Fruit fly (Drosophila melanogaster) whole organism, wandering third instar larva: ENCODE data around the gene CG15056.

Experiments used
- CG32264 ChIP-seq: fragments of 200-800 bp; sonication (Bioruptor generic); optimal IDR thresholded peaks from 2 replicates; lab custom pipeline; 2016; ENCODE audit warnings: missing biosample characterization, missing genetic modification characterization
- CG9705 ChIP-seq: fragments of 200-800 bp; sonication (Bioruptor generic); optimal IDR thresholded peaks from 2 replicates; lab custom pipeline; 2018; ENCODE audit warnings: missing biosample characterization, mild to moderate bottlenecking, missing genetic modification characterization
- CrebA ChIP-seq: fragments of 200-800 bp; sonication (Bioruptor generic); optimal IDR thresholded peaks from 2 replicates; lab custom pipeline; 2016; ENCODE audit warnings: missing biosample characterization, mild to moderate bottlenecking, missing genetic modification characterization, borderline replicate concordance
- Dfd ChIP-seq: fragments of >200 bp; optimal IDR thresholded peaks from 2 replicates; lab custom pipeline; 2017; ENCODE audit warnings: missing biosample characterization, missing genetic modification characterization
- Dif ChIP-seq: fragments of 200-275, 200-300 bp; sonication (Bioruptor generic); optimal IDR thresholded peaks from 2 replicates; lab custom pipeline; 2018; ENCODE audit warnings: missing biosample characterization, missing genetic modification characterization; ENCODE audit not compliant: partially characterized antibody
- GATAd ChIP-seq: sonication (Bioruptor generic); optimal IDR thresholded peaks from 2 replicates; lab custom pipeline; 2016; ENCODE audit warnings: missing biosample characterization, missing genetic modification characterization
- HLH106 ChIP-seq: fragments of 200-800 bp; optimal IDR thresholded peaks from 3 replicates; lab custom pipeline; 2019; ENCODE audit warnings: missing biosample characterization, mild to moderate bottlenecking, missing genetic modification characterization, moderate library complexity
- Hr78 ChIP-seq: fragments of >200 bp; optimal IDR thresholded peaks from 2 replicates; lab custom pipeline; 2017; ENCODE audit warnings: missing biosample characterization, missing genetic modification characterization
- Jra ChIP-seq: sonication (Bioruptor generic); optimal IDR thresholded peaks from 2 replicates; lab custom pipeline; 2016; ENCODE audit warnings: missing biosample characterization, missing genetic modification characterization
- Mio ChIP-seq: sonication (Bioruptor generic); optimal IDR thresholded peaks from 2 replicates; lab custom pipeline; 2016; ENCODE audit warnings: missing biosample characterization, missing genetic modification characterization
- Myc ChIP-seq: fragments of >200 bp; optimal IDR thresholded peaks from 2 replicates; lab custom pipeline; 2017
- N ChIP-seq: fragments of >200 bp; optimal IDR thresholded peaks from 2 replicates; lab custom pipeline; 2018; ENCODE audit warnings: missing biosample characterization, missing external identifiers, missing genetic modification characterization
- OdsH ChIP-seq: fragments of 200-800 bp; sonication (Bioruptor generic); optimal IDR thresholded peaks from 2 replicates; lab custom pipeline; 2016; ENCODE audit warnings: missing biosample characterization, mild to moderate bottlenecking, missing genetic modification characterization
- Sp1 ChIP-seq: fragments of 200-800 bp; sonication (Bioruptor generic); optimal IDR thresholded peaks from 3 replicates; lab custom pipeline; 2019; ENCODE audit warnings: missing biosample characterization, mild to moderate bottlenecking, missing genetic modification characterization, moderate library complexity
- Vsx2 ChIP-seq: fragments of 200-300, 225-300 bp; sonication (Bioruptor generic); optimal IDR thresholded peaks from 2 replicates; lab custom pipeline; 2018; ENCODE audit warnings: missing biosample characterization, missing genetic modification characterization; ENCODE audit not compliant: partially characterized antibody
- br ChIP-seq: fragments of 200-800 bp; sonication (Bioruptor generic); optimal IDR thresholded peaks from 2 replicates; lab custom pipeline; 2016; ENCODE audit warnings: missing biosample characterization, missing genetic modification characterization
- brk ChIP-seq: fragments of 200-800 bp; sonication (Bioruptor generic); optimal IDR thresholded peaks from 2 replicates; lab custom pipeline; 2016; ENCODE audit warnings: missing biosample characterization, mild to moderate bottlenecking, missing genetic modification characterization
- dsf ChIP-seq: sonication (Bioruptor generic); optimal IDR thresholded peaks from 2 replicates; lab custom pipeline; 2016; ENCODE audit warnings: missing biosample characterization, missing genetic modification characterization, borderline replicate concordance
- foxo ChIP-seq, 2 experiments: fragments of 200-800 bp; sonication (Bioruptor generic); optimal IDR thresholded peaks; 2 replicates in 1 of 2; 3 replicates in 1 of 2; lab custom pipeline; 2016 to 2017; ENCODE audit warnings: missing biosample characterization in 2 of 2, missing genetic modification characterization in 2 of 2
- h ChIP-seq: fragments of 200-800 bp; sonication (Bioruptor generic); optimal IDR thresholded peaks from 3 replicates; lab custom pipeline; 2016; ENCODE audit warnings: missing biosample characterization, mild to moderate bottlenecking, missing genetic modification characterization
- jim ChIP-seq: fragments of 175-275, 200-325 bp; sonication (Bioruptor generic); optimal IDR thresholded peaks from 2 replicates; lab custom pipeline; 2016; ENCODE audit warnings: missing biosample characterization, mild to moderate bottlenecking, missing genetic modification characterization
- lola ChIP-seq: fragments of >200 bp; optimal IDR thresholded peaks from 2 replicates; lab custom pipeline; 2017; ENCODE audit warnings: missing biosample characterization, missing genetic modification characterization
- pan ChIP-seq: fragments of >200 bp; optimal IDR thresholded peaks from 2 replicates; lab custom pipeline; 2017
- psq ChIP-seq: fragments of 200-800 bp; sonication (Bioruptor generic); optimal IDR thresholded peaks from 3 replicates; lab custom pipeline; 2017; ENCODE audit warnings: missing biosample characterization, mild to moderate bottlenecking, missing genetic modification characterization, moderate library complexity
- rgr ChIP-seq: fragments of 200-800 bp; sonication (Bioruptor generic); optimal IDR thresholded peaks from 3 replicates; lab custom pipeline; 2016; ENCODE audit warnings: missing biosample characterization, mild to moderate bottlenecking, missing genetic modification characterization
- sage ChIP-seq: fragments of 200-800 bp; sonication (Bioruptor generic); optimal IDR thresholded peaks from 2 replicates; lab custom pipeline; 2016; ENCODE audit warnings: missing biosample characterization, mild to moderate bottlenecking, missing genetic modification characterization
- sv ChIP-seq: fragments of 200-800 bp; sonication (Bioruptor generic); optimal IDR thresholded peaks from 3 replicates; lab custom pipeline; 2016; ENCODE audit warnings: missing biosample characterization, missing genetic modification characterization
- tai ChIP-seq: sonication (Bioruptor generic); optimal IDR thresholded peaks from 2 replicates; lab custom pipeline; 2016; ENCODE audit warnings: missing biosample characterization, missing genetic modification characterization
- usp ChIP-seq: fragments of >200 bp; optimal IDR thresholded peaks from 2 replicates; lab custom pipeline; 2017; ENCODE audit warnings: missing biosample characterization, missing genetic modification characterization
- woc ChIP-seq: sonication (Bioruptor generic); optimal IDR thresholded peaks from 2 replicates; lab custom pipeline; 2016; ENCODE audit warnings: missing biosample characterization, mild to moderate bottlenecking, missing genetic modification characterization

The CG15056 gene

DNA sequence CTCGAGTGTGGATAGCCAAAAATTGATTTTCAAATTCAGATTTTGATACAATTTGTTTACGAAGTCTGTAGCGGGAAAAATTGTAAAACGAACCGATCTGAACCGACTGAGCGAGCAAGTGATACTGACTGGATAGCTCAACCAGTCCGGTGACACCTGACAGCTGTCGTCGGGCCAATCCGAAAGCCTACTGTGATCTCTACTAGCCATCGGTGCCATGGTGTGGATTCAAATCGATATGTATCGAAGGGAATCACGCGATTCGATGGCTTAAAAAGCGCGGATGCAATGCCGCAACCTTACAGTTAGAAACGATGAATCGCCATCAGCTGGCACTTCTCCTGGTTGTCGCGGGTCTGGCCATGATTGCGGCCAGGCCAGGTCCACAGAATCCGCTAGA, 22.0 kb downstream of the CG15056 start, which contains the start of gene CG6290:
TSS of gene CG6290 (plus strand) at position 301 of the 400 bp plus-strand sequence.
- TF ChIP-seq CG32264 (GFP tag; lab: Kevin White, UChicago) (no peak), pan (no peak), HLH106 (tag; lab: Kevin White, UChicago) (no peak), CrebA (GFP tag; lab: Kevin White, UChicago) (no peak), Myc (lab: Kevin White, UChicago) (no peak), Mio (no peak), foxo (GFP tag; optimal IDR thresholded peaks at IDR 0.05; lab: Kevin White, UChicago) (no peak), usp (GFP tag; lab: Kevin White, UChicago) (no peak), N (no peak), lola (GFP tag; lab: Kevin White, UChicago) (no peak), woc (GFP tag; lab: Kevin White, UChicago) (no peak), jim (GFP tag; lab: Kevin White, UChicago) (no peak), rgr (GFP tag; lab: Kevin White, UChicago) (no peak), h (no peak), CG9705 (no peak), Vsx2 (no peak)

DNA sequence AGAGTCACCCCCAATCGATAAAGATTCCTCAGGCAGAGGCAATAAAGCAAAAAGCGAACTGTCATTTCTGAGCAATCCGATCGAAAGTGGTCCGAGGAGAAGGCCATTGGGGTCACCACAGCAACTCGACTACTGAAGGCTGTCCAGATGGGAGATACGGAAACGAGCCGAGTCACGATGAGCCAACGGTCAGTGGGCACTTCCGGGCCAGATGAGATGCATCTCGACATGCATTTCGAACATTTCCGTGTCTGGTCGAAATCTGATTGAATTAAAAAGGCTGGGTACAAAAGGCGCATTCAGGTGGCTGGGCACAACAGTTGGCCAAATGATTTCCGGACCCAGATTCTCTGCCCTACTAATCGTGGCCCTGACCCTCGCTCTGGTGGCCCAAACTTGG, 23.4 kb downstream of the CG15056 start, which contains the start of gene CG32551:
TSS of gene CG32551 (plus strand) at position 301 of the 400 bp plus-strand sequence.
- TF ChIP-seq rgr (GFP tag; lab: Kevin White, UChicago) (no peak), OdsH (no peak), br (no peak), jim (GFP tag; lab: Kevin White, UChicago) (no peak), GATAd (no peak), Mio (no peak), psq (GFP tag; lab: Kevin White, UChicago) (no peak), dsf (GFP tag; lab: Kevin White, UChicago) (no peak), Hr78 (GFP tag; lab: Kevin White, UChicago) (no peak), sv (GFP tag; lab: Kevin White, UChicago) (no peak), N (no peak), lola (GFP tag; lab: Kevin White, UChicago) (no peak), tai (GFP tag; lab: Kevin White, UChicago) (no peak), Dif (GFP tag; lab: Kevin White, UChicago) (no peak)
- TF ChIP-seq, all 38 proteins: peak for 0

DNA sequence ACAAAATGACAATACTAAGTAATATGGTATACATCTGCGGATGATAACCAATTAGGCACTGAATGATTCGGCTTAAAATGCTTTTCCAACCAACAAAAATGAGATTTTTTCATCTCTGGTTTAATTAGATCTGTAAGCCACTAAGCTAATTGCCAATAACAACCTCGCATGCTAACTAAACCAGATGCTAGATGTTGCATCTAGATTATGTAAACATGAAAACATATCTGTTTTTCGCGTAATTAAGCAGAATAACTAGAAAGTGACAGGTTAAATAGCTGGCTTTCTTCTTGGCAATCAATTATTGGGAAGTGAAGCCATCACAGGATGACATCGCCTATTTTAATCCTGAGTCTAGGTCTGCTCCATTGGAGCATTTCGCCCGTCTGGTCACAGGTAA, 24.2 kb downstream of the CG15056 start, which contains the start of gene CG43841:
TSS of gene CG43841 (plus strand) at position 301 of the 400 bp plus-strand sequence.
- TF ChIP-seq psq (GFP tag; lab: Kevin White, UChicago): no peak
- TF ChIP-seq CG9705: no peak
- TF ChIP-seq Jra (GFP tag; lab: Kevin White, UChicago): no peak
- TF ChIP-seq Vsx2: no peak
- no peak for TF ChIP-seq CG32264 (GFP tag; lab: Kevin White, UChicago)
- TF ChIP-seq usp (GFP tag; lab: Kevin White, UChicago): no peak
- TF ChIP-seq OdsH: no peak
- TF ChIP-seq, all 38 proteins: peak for 0

DNA sequence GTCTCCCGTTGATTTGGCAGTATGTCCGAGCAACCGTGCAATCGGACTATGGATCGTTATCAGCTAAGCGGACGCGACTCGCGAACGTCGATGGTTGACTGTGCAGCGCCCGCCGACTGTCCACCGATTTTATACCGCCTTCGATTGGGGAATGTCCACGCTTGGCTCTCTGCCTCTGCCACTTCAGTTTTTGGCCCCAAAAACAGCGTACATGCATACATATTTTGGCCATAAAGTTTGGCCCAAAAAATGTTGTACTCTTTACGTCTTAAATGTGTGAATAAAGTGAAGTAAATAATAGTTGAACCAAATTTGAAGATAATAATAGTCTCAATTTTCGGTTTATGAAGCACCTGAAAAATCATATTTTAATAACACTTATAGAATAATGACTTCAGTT, 25.3 kb downstream of the CG15056 start, which contains the start of gene CG32548:
TSS of gene CG32548 (minus strand) at position 101 of the 400 bp plus-strand sequence.
- no peak for TF ChIP-seq foxo (GFP tag; optimal IDR thresholded peaks at IDR 0.05; lab: Kevin White, UChicago)
- no peak for TF ChIP-seq Dif (GFP tag; lab: Kevin White, UChicago)
- TF ChIP-seq GATAd: no peak
- no peak for TF ChIP-seq Vsx2
- TF ChIP-seq sage: no peak
- no peak for TF ChIP-seq Mio
- no peak for TF ChIP-seq br
- no peak for TF ChIP-seq usp (GFP tag; lab: Kevin White, UChicago)
- no peak for TF ChIP-seq Jra (GFP tag; lab: Kevin White, UChicago)
- TF ChIP-seq h: no peak
- no peak for TF ChIP-seq pan
- TF ChIP-seq HLH106 (tag; lab: Kevin White, UChicago): no peak
- TF ChIP-seq CG32264 (GFP tag; lab: Kevin White, UChicago): no peak

DNA sequence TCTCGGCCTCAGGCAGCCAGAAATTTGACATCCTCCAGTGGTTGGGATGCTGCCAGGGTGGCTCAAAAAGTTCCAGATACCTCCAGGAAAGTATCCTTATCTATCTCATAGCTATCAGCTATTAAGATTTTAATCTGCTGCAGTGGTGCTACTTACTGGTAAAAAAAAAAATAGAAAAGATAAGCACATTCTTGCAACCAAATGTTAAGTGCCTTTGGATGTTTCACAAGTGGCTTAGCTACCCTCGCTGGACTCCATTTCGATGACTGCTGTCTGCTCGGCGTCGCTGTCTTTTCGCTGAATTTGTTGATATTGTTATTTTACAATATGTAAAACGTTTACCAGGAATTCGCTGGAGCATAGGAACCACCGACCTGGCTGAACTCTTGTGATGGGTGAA, 37.5 kb downstream of the CG15056 start:
- TF ChIP-seq CrebA (GFP tag; lab: Kevin White, UChicago) (no peak), lola (GFP tag; lab: Kevin White, UChicago) (no peak)

DNA sequence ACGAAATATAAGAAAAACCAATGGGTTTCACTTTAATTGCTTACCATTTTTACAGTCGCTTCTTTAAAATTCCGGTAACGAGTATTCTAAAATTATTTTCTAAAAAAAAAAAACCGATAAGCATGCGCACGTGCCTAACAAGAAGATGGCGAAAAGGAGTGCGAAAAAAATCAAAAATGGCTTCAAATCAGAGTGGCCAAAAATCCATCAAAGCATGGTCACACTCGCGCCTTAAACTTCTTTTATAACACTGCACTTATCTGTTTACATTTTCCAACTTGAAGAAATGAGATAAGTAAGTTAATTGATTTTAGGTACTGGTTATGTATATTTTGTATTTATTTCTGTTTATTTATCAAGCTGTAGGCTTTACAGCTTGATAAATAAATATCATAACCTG, 45.1 kb downstream of the CG15056 start, which contains the start of gene CG43843:
TSS of gene CG43843 (minus strand) at position 101 of the 400 bp plus-strand sequence.
- TF ChIP-seq Sp1 (GFP tag; lab: Kevin White, UChicago) (no peak), brk (GFP tag; lab: Kevin White, UChicago) (no peak), woc (GFP tag; lab: Kevin White, UChicago) (no peak), tai (GFP tag; lab: Kevin White, UChicago) (no peak), dsf (GFP tag; lab: Kevin White, UChicago) (no peak), jim (GFP tag; lab: Kevin White, UChicago) (no peak), CG9705 (no peak), Hr78 (GFP tag; lab: Kevin White, UChicago) (no peak), br (no peak), Jra (GFP tag; lab: Kevin White, UChicago) (no peak), Dfd (no peak), pan (no peak)
